Fruit fly (Drosophila melanogaster) whole organism, embryonic: ENCODE data around the gene CG3603.

ENCODE experiments used
- CG10431 ChIP-seq: fragments of 200-800 bp; sonication (Bioruptor generic); optimal IDR thresholded peaks from 3 replicates; lab custom pipeline; 2018; ENCODE audit warnings: missing biosample characterization, mild to moderate bottlenecking, missing genetic modification characterization
- CG10462 ChIP-seq: fragments of 200-800 bp; sonication (Bioruptor generic); optimal IDR thresholded peaks from 2 replicates; lab custom pipeline; 2016; ENCODE audit warnings: missing biosample characterization, missing genetic modification characterization
- CG11456 ChIP-seq: fragments of 200-800 bp; sonication (Bioruptor generic); IDR thresholded peaks from 3 replicates; pipeline ENCODE4 v1.3.6; 2022; ENCODE audit warnings: missing biosample characterization, missing genetic modification characterization
- CG1233 ChIP-seq: fragments of 200-800 bp; sonication (Bioruptor generic); optimal IDR thresholded peaks from 4 replicates; lab custom pipeline; 2018; ENCODE audit warnings: missing biosample characterization, mild to moderate bottlenecking, missing genetic modification characterization
- CG13296 ChIP-seq: fragments of 200-800 bp; sonication (Bioruptor generic); optimal IDR thresholded peaks from 3 replicates; lab custom pipeline; 2018; ENCODE audit warnings: missing biosample characterization, mild to moderate bottlenecking, missing genetic modification characterization
- CG13775 ChIP-seq: fragments of 200-800 bp; sonication (Bioruptor generic); optimal IDR thresholded peaks from 3 replicates; lab custom pipeline; 2017; ENCODE audit warnings: missing biosample characterization, mild to moderate bottlenecking, missing genetic modification characterization
- CG14965 ChIP-seq: fragments of 200-800 bp; sonication (Bioruptor generic); optimal IDR thresholded peaks from 2 replicates; lab custom pipeline; 2016; ENCODE audit warnings: missing biosample characterization, missing genetic modification characterization, borderline replicate concordance
- CG15479 ChIP-seq: fragments of 200-800 bp; sonication (Bioruptor generic); optimal IDR thresholded peaks from 3 replicates; lab custom pipeline; 2019; ENCODE audit warnings: missing biosample characterization, mild to moderate bottlenecking, missing genetic modification characterization, moderate library complexity
- CG16813 ChIP-seq: fragments of 200-800 bp; sonication (Bioruptor generic); IDR thresholded peaks from 3 replicates; pipeline ENCODE4 v1.3.6; 2022; ENCODE audit warnings: missing biosample characterization, missing genetic modification characterization; ENCODE audit not compliant: partially characterized antibody
- CG17328 ChIP-seq: fragments of 200-800 bp; sonication (Bioruptor generic); IDR thresholded peaks from 2 replicates; pipeline ENCODE4 v1.3.6; 2022; ENCODE audit warnings: missing biosample characterization, missing genetic modification characterization
- CG18599 ChIP-seq: fragments of 200-800 bp; sonication (Bioruptor generic); optimal IDR thresholded peaks from 3 replicates; lab custom pipeline; 2017; ENCODE audit warnings: missing biosample characterization, missing genetic modification characterization, mild to moderate bottlenecking, moderate library complexity, missing genetic modification reagents
- CG18764 ChIP-seq: fragments of 200-800 bp; sonication (Bioruptor generic); optimal IDR thresholded peaks from 3 replicates; lab custom pipeline; 2016; ENCODE audit warnings: missing biosample characterization, missing genetic modification characterization
- CG34224 ChIP-seq: fragments of 200-800 bp; sonication (Bioruptor generic); IDR thresholded peaks from 3 replicates; pipeline ENCODE4 v1.3.6; 2022; ENCODE audit warnings: missing biosample characterization, missing genetic modification characterization; ENCODE audit not compliant: partially characterized antibody
- CG3838 ChIP-seq: fragments of 200-800 bp; sonication (Bioruptor generic); optimal IDR thresholded peaks from 3 replicates; lab custom pipeline; 2016; ENCODE audit warnings: missing biosample characterization, missing genetic modification characterization
- CG7928 ChIP-seq: fragments of 200-800 bp; sonication (Bioruptor generic); optimal IDR thresholded peaks from 2 replicates; lab custom pipeline; 2017; ENCODE audit warnings: missing biosample characterization, mild to moderate bottlenecking, missing genetic modification characterization
- CG8944 ChIP-seq: fragments of 200-800 bp; sonication (Bioruptor generic); optimal IDR thresholded peaks from 3 replicates; lab custom pipeline; 2016; ENCODE audit warnings: missing biosample characterization, missing genetic modification characterization
- CG9437 ChIP-seq: fragments of 200-800 bp; sonication (Bioruptor generic); optimal IDR thresholded peaks from 2 replicates; lab custom pipeline; 2018; ENCODE audit warnings: missing biosample characterization, mild to moderate bottlenecking, missing genetic modification characterization
- CG9609 ChIP-seq: fragments of 200-800 bp; sonication (Bioruptor generic); optimal IDR thresholded peaks from 3 replicates; lab custom pipeline; 2016; ENCODE audit warnings: missing biosample characterization, missing genetic modification characterization
- Doc3 ChIP-seq: fragments of 200-800 bp; sonication (Bioruptor generic); IDR thresholded peaks from 3 replicates; pipeline ENCODE4 v1.3.6; 2022; ENCODE audit warnings: missing biosample characterization, missing genetic modification characterization; ENCODE audit not compliant: partially characterized antibody
- E2f1 ChIP-seq: fragments of 200-800 bp; sonication (Bioruptor generic); IDR thresholded peaks from 2 replicates; pipeline ENCODE4 v1.3.6; 2022; ENCODE audit warnings: missing biosample characterization, missing genetic modification characterization
- Fer1 ChIP-seq: fragments of 200-800 bp; sonication (Bioruptor generic); optimal IDR thresholded peaks from 2 replicates; lab custom pipeline; 2017; ENCODE audit warnings: missing biosample characterization, mild to moderate bottlenecking, missing genetic modification characterization
- Fer3 ChIP-seq: fragments of 200-800 bp; sonication (Bioruptor generic); optimal IDR thresholded peaks from 2 replicates; lab custom pipeline; 2018; ENCODE audit warnings: missing biosample characterization, mild to moderate bottlenecking, missing genetic modification characterization, moderate library complexity
- H15 ChIP-seq: fragments of 200-800 bp; sonication (Bioruptor generic); IDR thresholded peaks from 3 replicates; pipeline ENCODE4 v1.3.6; 2022; ENCODE audit warnings: missing biosample characterization, missing genetic modification characterization
- H2.0 ChIP-seq: fragments of 200-800 bp; sonication (Bioruptor generic); IDR thresholded peaks from 2 replicates; pipeline ENCODE4 v1.3.6; 2022; ENCODE audit warnings: missing biosample characterization, missing genetic modification characterization
- HmgD ChIP-seq: fragments of 200-800 bp; sonication (Bioruptor generic); optimal IDR thresholded peaks from 3 replicates; lab custom pipeline; 2016; ENCODE audit warnings: missing biosample characterization, missing genetic modification characterization
- Hsf ChIP-seq: fragments of 200-800 bp; sonication (Bioruptor generic); optimal IDR thresholded peaks from 3 replicates; lab custom pipeline; 2016; ENCODE audit warnings: missing biosample characterization, missing genetic modification characterization
- Mrtf ChIP-seq: fragments of 200-800 bp; sonication (Bioruptor generic); IDR thresholded peaks from 3 replicates; pipeline ENCODE4 v1.3.6; 2022; ENCODE audit warnings: missing biosample characterization, missing genetic modification characterization
- Nf-YC ChIP-seq: fragments of 200-800 bp; optimal IDR thresholded peaks from 3 replicates; lab custom pipeline; 2019; ENCODE audit warnings: missing biosample characterization, mild to moderate bottlenecking, missing genetic modification characterization, moderate library complexity
- Sry-δ ChIP-seq: fragments of 200-800 bp; sonication (Bioruptor generic); optimal IDR thresholded peaks from 2 replicates; lab custom pipeline; 2016; ENCODE audit warnings: missing biosample characterization, missing genetic modification characterization
- Vsx1 ChIP-seq: fragments of 200-800 bp; sonication (Bioruptor generic); optimal IDR thresholded peaks from 2 replicates; lab custom pipeline; 2017; ENCODE audit warnings: missing biosample characterization, mild to moderate bottlenecking, missing genetic modification characterization, missing genetic modification reagents
- ac ChIP-seq: fragments of 200-800 bp; sonication (Bioruptor generic); optimal IDR thresholded peaks from 3 replicates; lab custom pipeline; 2017; ENCODE audit warnings: missing biosample characterization, mild to moderate bottlenecking, missing genetic modification characterization
- al ChIP-seq: fragments of 200-800 bp; sonication (Bioruptor generic); IDR thresholded peaks from 2 replicates; pipeline ENCODE4 v1.3.6; 2022; ENCODE audit warnings: missing biosample characterization, missing genetic modification characterization
- aop ChIP-seq: fragments of 200-800 bp; sonication (Bioruptor generic); IDR thresholded peaks from 2 replicates; pipeline ENCODE4 v1.3.6; 2022; ENCODE audit warnings: missing biosample characterization, missing genetic modification characterization
- ato ChIP-seq: fragments of 200-800 bp; sonication (Bioruptor generic); IDR thresholded peaks from 2 replicates; pipeline ENCODE4 v1.3.6; 2022; ENCODE audit warnings: missing biosample characterization, missing genetic modification characterization; ENCODE audit not compliant: partially characterized antibody
- bbx ChIP-seq: fragments of 200-800 bp; sonication (Bioruptor generic); IDR thresholded peaks from 2 replicates; pipeline ENCODE4 v1.3.6; 2022; ENCODE audit warnings: missing biosample characterization, missing genetic modification characterization; ENCODE audit not compliant: partially characterized antibody
- cato ChIP-seq: fragments of 200-800 bp; sonication (Bioruptor generic); optimal IDR thresholded peaks from 2 replicates; lab custom pipeline; 2016; ENCODE audit warnings: missing biosample characterization, missing genetic modification characterization, borderline replicate concordance
- chif ChIP-seq, 2 experiments: fragments of 200-800 bp; sonication (Bioruptor generic); optimal IDR thresholded peaks; 3 replicates each; lab custom pipeline; 2016; ENCODE audit warnings: missing biosample characterization in 2 of 2, missing genetic modification characterization in 2 of 2
- dm ChIP-seq: fragments of 200-800 bp; sonication (Bioruptor generic); optimal IDR thresholded peaks from 3 replicates; lab custom pipeline; 2016; ENCODE audit warnings: missing biosample characterization, missing genetic modification characterization
- exex ChIP-seq: fragments of 200-800 bp; sonication (Bioruptor generic); optimal IDR thresholded peaks from 4 replicates; lab custom pipeline; 2018; ENCODE audit warnings: missing biosample characterization, mild to moderate bottlenecking, missing genetic modification characterization, moderate library complexity
- gro ChIP-seq: fragments of 200-800 bp; sonication (Bioruptor generic); optimal IDR thresholded peaks from 2 replicates; lab custom pipeline; 2016; ENCODE audit warnings: missing biosample characterization, missing genetic modification characterization
- ind ChIP-seq: fragments of 200-800 bp; sonication (Bioruptor generic); optimal IDR thresholded peaks from 3 replicates; lab custom pipeline; 2016; ENCODE audit warnings: missing biosample characterization, missing genetic modification characterization
- knrl ChIP-seq: fragments of 200-800 bp; sonication (Bioruptor generic); IDR thresholded peaks from 3 replicates; pipeline ENCODE4 v1.3.6; 2022; ENCODE audit warnings: missing biosample characterization, missing genetic modification characterization; ENCODE audit not compliant: partially characterized antibody
- mam ChIP-seq: fragments of 200-800 bp; sonication (Bioruptor generic); optimal IDR thresholded peaks from 3 replicates; lab custom pipeline; 2016; ENCODE audit warnings: missing biosample characterization, missing genetic modification characterization
- onecut ChIP-seq: fragments of 200-800 bp; sonication (Bioruptor generic); IDR thresholded peaks from 2 replicates; pipeline ENCODE4 v1.3.6; 2022; ENCODE audit warnings: missing biosample characterization, missing genetic modification characterization
- pnt ChIP-seq: fragments of 200-800 bp; sonication (Bioruptor generic); optimal IDR thresholded peaks from 3 replicates; lab custom pipeline; 2016; ENCODE audit warnings: missing biosample characterization, missing genetic modification characterization
- sna ChIP-seq: fragments of 200-800 bp; sonication (Bioruptor generic); IDR thresholded peaks from 2 replicates; pipeline ENCODE4 v1.3.6; 2022; ENCODE audit warnings: missing biosample characterization, missing genetic modification characterization; ENCODE audit not compliant: partially characterized antibody
- stwl ChIP-seq: fragments of 200-800 bp; sonication (Bioruptor generic); optimal IDR thresholded peaks from 3 replicates; lab custom pipeline; 2018; ENCODE audit warnings: missing biosample characterization, mild to moderate bottlenecking, missing genetic modification characterization, moderate library complexity
- trh ChIP-seq: fragments of 200-800 bp; sonication (Bioruptor generic); optimal IDR thresholded peaks from 2 replicates; lab custom pipeline; 2016; ENCODE audit warnings: missing biosample characterization, missing genetic modification characterization
- wor ChIP-seq: fragments of 200-800 bp; sonication (Bioruptor generic); IDR thresholded peaks from 2 replicates; pipeline ENCODE4 v1.3.6; 2022; ENCODE audit warnings: missing biosample characterization, missing genetic modification characterization
- zf30C ChIP-seq: fragments of 200-800 bp; sonication (Bioruptor generic); optimal IDR thresholded peaks from 3 replicates; lab custom pipeline; 2018; ENCODE audit warnings: missing biosample characterization, mild to moderate bottlenecking, missing genetic modification characterization

CG3603 gene

dm6 chrX:2977857-2978473 lies 30.1 kb downstream of the CG3603 start (continued):
- TF ChIP-seq al (GFP tag; lab: Robert Waterston, UW) = no peak
- TF ChIP-seq cato (GFP tag; lab: Kevin White, UChicago) = no peak
- no peak for TF ChIP-seq bbx
- no peak for TF ChIP-seq CG1233 (GFP tag; lab: Kevin White, UChicago)
- TF ChIP-seq trh (GFP tag; lab: Kevin White, UChicago) = no peak
- no peak for TF ChIP-seq Fer3 (tag; lab: Kevin White, UChicago)
- TF ChIP-seq HmgD (GFP tag; lab: Kevin White, UChicago) = no peak
- no peak for TF ChIP-seq aop (GFP tag; lab: Robert Waterston, UW)
- no peak for TF ChIP-seq knrl (GFP tag; lab: Robert Waterston, UW)
- TF ChIP-seq CG18599 (GFP tag; lab: Kevin White, UChicago) = peak; percentile 40
- no peak for TF ChIP-seq gro (GFP tag; lab: Kevin White, UChicago)
- no peak for TF ChIP-seq Fer1 (GFP tag; lab: Kevin White, UChicago)
- TF ChIP-seq exex (tag; lab: Kevin White, UChicago) = no peak
- no peak for TF ChIP-seq H15 (GFP tag; lab: Robert Waterston, UW)
- TF ChIP-seq Sry-δ (GFP tag; lab: Kevin White, UChicago) = no peak
- no peak for TF ChIP-seq CG10431 (GFP tag; lab: Kevin White, UChicago)
- TF ChIP-seq CG11456 (GFP tag; lab: Robert Waterston, UW) = no peak
- no peak for TF ChIP-seq CG7928 (GFP tag; lab: Kevin White, UChicago)
- no peak for TF ChIP-seq mam (GFP tag; lab: Kevin White, UChicago)
- peak; percentile 24 for TF ChIP-seq stwl (tag; lab: Kevin White, UChicago)
- no peak for TF ChIP-seq Nf-YC (tag; lab: Kevin White, UChicago)
- no peak for TF ChIP-seq Mrtf
- TF ChIP-seq CG16813 (GFP tag; lab: Robert Waterston, UW) = no peak
- no peak for TF ChIP-seq Vsx1 (GFP tag; lab: Kevin White, UChicago)
- no peak for TF ChIP-seq CG34224 (GFP tag; lab: Robert Waterston, UW)
- 0 out of 2 replicates have a peak, but pooled peaks have one; percentile 9 for TF ChIP-seq onecut (GFP tag; lab: Robert Waterston, UW)
- peak; percentile 32 for TF ChIP-seq CG13775 (GFP tag; lab: Kevin White, UChicago)
- TF ChIP-seq ato (GFP tag; lab: Robert Waterston, UW) = no peak
- TF ChIP-seq pnt (GFP tag; lab: Kevin White, UChicago) = peak; percentile 52
- TF ChIP-seq H2.0 (GFP tag; lab: Robert Waterston, UW) = no peak
- TF ChIP-seq dm = peak; percentile 1
- peak; percentile 45; the same call in 1 of the 2 replicates for TF ChIP-seq CG17328 (GFP tag; lab: Robert Waterston, UW)
- no peak for TF ChIP-seq zf30C (GFP tag; lab: Kevin White, UChicago)
- peak; percentile 35 to 47 for TF ChIP-seq chif (GFP tag; optimal IDR thresholded peaks at IDR 0.05; lab: Kevin White, UChicago)
- TF ChIP-seq CG8944 (GFP tag; lab: Kevin White, UChicago) = peak; percentile 20
- TF ChIP-seq Doc3 (GFP tag; lab: Robert Waterston, UW) = no peak
- peak; percentile 9 for TF ChIP-seq ind (GFP tag; lab: Kevin White, UChicago)
- peak; percentile 29 for TF ChIP-seq CG18764
- TF ChIP-seq sna (GFP tag; lab: Robert Waterston, UW) = no peak
- no peak for TF ChIP-seq ac
- no peak for TF ChIP-seq CG15479 (GFP tag; lab: Kevin White, UChicago)
- no peak for TF ChIP-seq CG3838 (GFP tag; lab: Kevin White, UChicago)
- peak; percentile 36 for TF ChIP-seq Hsf
- no peak for TF ChIP-seq CG9437
- peak; percentile 34 for TF ChIP-seq CG10462 (GFP tag; lab: Kevin White, UChicago)
- no peak for TF ChIP-seq CG14965 (GFP tag; lab: Kevin White, UChicago)
- TF ChIP-seq CG13296 (GFP tag; lab: Kevin White, UChicago) = no peak
- no peak for TF ChIP-seq wor (GFP tag; lab: Robert Waterston, UW)
- no peak for TF ChIP-seq CG9609
- 0 out of 2 replicates have a peak, but pooled peaks have one; percentile 29 for TF ChIP-seq E2f1
